Fruit fly (Drosophila melanogaster) whole organism, embryonic: ENCODE data around the gene GstO2.

Experiments used
- B-H2 ChIP-seq: fragments of 200-800 bp; sonication (Bioruptor generic); optimal IDR thresholded peaks from 2 replicates; lab custom pipeline; 2018; ENCODE audit warnings: missing biosample characterization, mild to moderate bottlenecking, missing genetic modification characterization
- Bgb ChIP-seq: fragments of 200-800 bp; sonication (Bioruptor generic); IDR thresholded peaks from 2 replicates; pipeline ENCODE4 v1.3.6; 2022; ENCODE audit warnings: missing biosample characterization, missing genetic modification characterization; ENCODE audit not compliant: partially characterized antibody
- CG10209 ChIP-seq: fragments of 200-800 bp; sonication (Bioruptor generic); optimal IDR thresholded peaks from 3 replicates; lab custom pipeline; 2017; ENCODE audit warnings: missing biosample characterization, mild to moderate bottlenecking, missing genetic modification characterization, missing genetic modification reagents
- CG10321 ChIP-seq: fragments of 200-800 bp; sonication (Bioruptor generic); IDR thresholded peaks from 2 replicates; pipeline ENCODE4 v1.3.6; 2022; ENCODE audit warnings: missing biosample characterization, missing genetic modification characterization
- CG11456 ChIP-seq: fragments of 200-800 bp; sonication (Bioruptor generic); IDR thresholded peaks from 3 replicates; pipeline ENCODE4 v1.3.6; 2022; ENCODE audit warnings: missing biosample characterization, missing genetic modification characterization
- CG11504 ChIP-seq: fragments of 200-800 bp; sonication (Bioruptor generic); optimal IDR thresholded peaks from 3 replicates; lab custom pipeline; 2019; ENCODE audit warnings: missing biosample characterization, mild to moderate bottlenecking, missing genetic modification characterization, moderate library complexity
- CG11695 ChIP-seq: fragments of 200-800 bp; sonication (Bioruptor generic); IDR thresholded peaks from 3 replicates; pipeline ENCODE4 v1.3.6; 2022; ENCODE audit warnings: missing biosample characterization, missing genetic modification characterization
- CG12155 ChIP-seq: fragments of 200-800 bp; sonication (Bioruptor generic); optimal IDR thresholded peaks from 3 replicates; lab custom pipeline; 2016; ENCODE audit warnings: missing biosample characterization, missing genetic modification characterization
- CG12219 ChIP-seq: fragments of 200-800 bp; sonication (Bioruptor generic); optimal IDR thresholded peaks from 3 replicates; lab custom pipeline; 2018; ENCODE audit warnings: missing biosample characterization, mild to moderate bottlenecking, missing genetic modification characterization
- CG13287 ChIP-seq: fragments of 200-800 bp; sonication (Bioruptor generic); IDR thresholded peaks from 2 replicates; pipeline ENCODE4 v1.3.6; 2022; ENCODE audit warnings: missing biosample characterization, missing genetic modification characterization; ENCODE audit not compliant: partially characterized antibody
- CG14014 ChIP-seq: fragments of 200-800 bp; sonication (Bioruptor generic); IDR thresholded peaks from 2 replicates; pipeline ENCODE4 v1.3.6; 2022; ENCODE audit warnings: missing biosample characterization, missing genetic modification characterization
- CG15696 ChIP-seq: fragments of 200-800 bp; sonication (Bioruptor generic); optimal IDR thresholded peaks from 2 replicates; lab custom pipeline; 2019; ENCODE audit warnings: missing biosample characterization, mild to moderate bottlenecking, missing genetic modification characterization, moderate library complexity
- CG17359 ChIP-seq: fragments of 200-800 bp; sonication (Bioruptor generic); optimal IDR thresholded peaks from 3 replicates; lab custom pipeline; 2018; ENCODE audit warnings: missing biosample characterization, mild to moderate bottlenecking, missing genetic modification characterization, moderate library complexity
- CG18262 ChIP-seq: fragments of 200-800 bp; optimal IDR thresholded peaks from 3 replicates; lab custom pipeline; 2019; ENCODE audit warnings: missing biosample characterization, mild to moderate bottlenecking, missing genetic modification characterization, moderate library complexity
- CG2889 ChIP-seq: fragments of 200-800 bp; sonication (Bioruptor generic); IDR thresholded peaks from 3 replicates; pipeline ENCODE4 v1.3.6; 2022; ENCODE audit warnings: missing biosample characterization, missing genetic modification characterization
- CG31224 ChIP-seq: fragments of 200-800 bp; sonication (Bioruptor generic); IDR thresholded peaks from 2 replicates; pipeline ENCODE4 v1.3.6; 2022; ENCODE audit warnings: missing biosample characterization, missing genetic modification characterization
- CG42726 ChIP-seq: fragments of 200-800 bp; sonication (Bioruptor generic); IDR thresholded peaks from 2 replicates; pipeline ENCODE4 v1.3.6; 2022; ENCODE audit warnings: missing biosample characterization, missing genetic modification characterization; ENCODE audit not compliant: partially characterized antibody
- CG4282 ChIP-seq: fragments of 200-800 bp; sonication (Bioruptor generic); optimal IDR thresholded peaks from 2 replicates; lab custom pipeline; 2016; ENCODE audit warnings: missing biosample characterization, missing genetic modification characterization
- CG6254 ChIP-seq: fragments of 200-800 bp; sonication (Bioruptor generic); optimal IDR thresholded peaks from 3 replicates; lab custom pipeline; 2017; ENCODE audit warnings: mild to moderate bottlenecking, missing biosample characterization, missing genetic modification reagents, missing genetic modification characterization
- CG6272 ChIP-seq: fragments of 200-800 bp; sonication (Bioruptor generic); IDR thresholded peaks from 2 replicates; pipeline ENCODE4 v1.3.6; 2022; ENCODE audit warnings: missing biosample characterization, missing genetic modification characterization
- CG9609 ChIP-seq: fragments of 200-800 bp; sonication (Bioruptor generic); optimal IDR thresholded peaks from 3 replicates; lab custom pipeline; 2016; ENCODE audit warnings: missing biosample characterization, missing genetic modification characterization
- CG9932 ChIP-seq: fragments of 200-800 bp; sonication (Bioruptor generic); IDR thresholded peaks from 2 replicates; pipeline ENCODE4 v1.3.6; 2022; ENCODE audit warnings: missing biosample characterization, missing genetic modification characterization
- Chrac-16 ChIP-seq: fragments of 200-800 bp; sonication (Bioruptor generic); optimal IDR thresholded peaks from 3 replicates; lab custom pipeline; 2016; ENCODE audit warnings: missing biosample characterization, missing genetic modification characterization
- Deaf1 ChIP-seq: fragments of 200-800 bp; optimal IDR thresholded peaks from 3 replicates; lab custom pipeline; 2019; ENCODE audit warnings: missing biosample characterization, mild to moderate bottlenecking, missing genetic modification characterization, moderate library complexity
- Ets65A ChIP-seq: fragments of 200-800 bp; sonication (Bioruptor generic); peaks from one replicate; lab custom pipeline; 2016; ENCODE audit warnings: missing biosample characterization, missing genetic modification characterization
- HHEX ChIP-seq: fragments of 200-800 bp; sonication (Bioruptor generic); optimal IDR thresholded peaks from 3 replicates; lab custom pipeline; 2017; ENCODE audit warnings: missing biosample characterization, mild to moderate bottlenecking, missing genetic modification characterization, missing genetic modification reagents
- Hmx ChIP-seq: fragments of 200-800 bp; sonication (Bioruptor generic); optimal IDR thresholded peaks from 2 replicates; lab custom pipeline; 2016; ENCODE audit warnings: missing biosample characterization, missing genetic modification characterization
- Hr51 ChIP-seq, 2 experiments: fragments of 200-800 bp; sonication (Bioruptor generic); optimal IDR thresholded peaks; 2 replicates in 1 of 2; 3 replicates in 1 of 2; lab custom pipeline; 2016 to 2018; ENCODE audit warnings: missing biosample characterization in 2 of 2, missing genetic modification characterization in 2 of 2, mild to moderate bottlenecking in 1 of 2, moderate library complexity in 1 of 2
- Poxn ChIP-seq: fragments of 200-800 bp; sonication (Bioruptor generic); IDR thresholded peaks from 2 replicates; pipeline ENCODE4 v1.3.6; 2022; ENCODE audit warnings: missing biosample characterization, missing genetic modification characterization
- aop ChIP-seq: fragments of 200-800 bp; sonication (Bioruptor generic); IDR thresholded peaks from 2 replicates; pipeline ENCODE4 v1.3.6; 2022; ENCODE audit warnings: missing biosample characterization, missing genetic modification characterization
- ara ChIP-seq: fragments of 200-800 bp; sonication (Bioruptor generic); IDR thresholded peaks from 2 replicates; pipeline ENCODE4 v1.3.6; 2022; ENCODE audit warnings: missing biosample characterization, missing genetic modification characterization
- az2 ChIP-seq: fragments of 200-800 bp; sonication (Bioruptor generic); optimal IDR thresholded peaks from 3 replicates; lab custom pipeline; 2016; ENCODE audit warnings: missing biosample characterization, missing genetic modification characterization
- cas ChIP-seq: fragments of 200-800 bp; sonication (Bioruptor generic); IDR thresholded peaks from 2 replicates; pipeline ENCODE4 v1.3.6; 2022; ENCODE audit warnings: missing biosample characterization, missing genetic modification characterization
- chif ChIP-seq, 2 experiments: fragments of 200-800 bp; sonication (Bioruptor generic); optimal IDR thresholded peaks; 3 replicates each; lab custom pipeline; 2016; ENCODE audit warnings: missing biosample characterization in 2 of 2, missing genetic modification characterization in 2 of 2
- chinmo ChIP-seq: fragments of 200-800 bp; sonication (Bioruptor generic); IDR thresholded peaks from 4 replicates; pipeline ENCODE4 v1.3.6; 2022; ENCODE audit warnings: missing biosample characterization, missing genetic modification characterization; ENCODE audit not compliant: partially characterized antibody
- chm ChIP-seq: fragments of 200-800 bp; sonication (Bioruptor generic); IDR thresholded peaks from 2 replicates; pipeline ENCODE4 v1.3.6; 2022; ENCODE audit warnings: missing biosample characterization, missing genetic modification characterization
- dan ChIP-seq: fragments of 200-800 bp; sonication (Bioruptor generic); IDR thresholded peaks from 2 replicates; pipeline ENCODE4 v1.3.6; 2022; ENCODE audit warnings: missing biosample characterization, missing genetic modification characterization
- dati ChIP-seq: fragments of 200-800 bp; sonication (Bioruptor generic); IDR thresholded peaks from 2 replicates; pipeline ENCODE4 v1.3.6; 2022; ENCODE audit warnings: missing biosample characterization, missing genetic modification characterization
- grau ChIP-seq: fragments of 200-800 bp; optimal IDR thresholded peaks from 3 replicates; lab custom pipeline; 2019; ENCODE audit warnings: missing biosample characterization, mild to moderate bottlenecking, missing genetic modification characterization, moderate library complexity
- gsb ChIP-seq: fragments of 200-800 bp; sonication (Bioruptor generic); IDR thresholded peaks from 2 replicates; pipeline ENCODE4 v1.3.6; 2022; ENCODE audit warnings: missing biosample characterization, missing genetic modification characterization
- inv ChIP-seq: fragments of 200-800 bp; sonication (Bioruptor generic); IDR thresholded peaks from 2 replicates; pipeline ENCODE4 v1.3.6; 2022; ENCODE audit warnings: missing biosample characterization, missing genetic modification characterization; ENCODE audit not compliant: partially characterized antibody
- jumu ChIP-seq: fragments of 200-800 bp; sonication (Bioruptor generic); optimal IDR thresholded peaks from 3 replicates; lab custom pipeline; 2016; ENCODE audit warnings: missing biosample characterization, missing genetic modification characterization
- lola ChIP-seq, 3 experiments: fragments of >200 bp in 2 of 3; fragments of 200-800 bp in 1 of 3; sonication (Bioruptor generic) in 1 of 3; optimal IDR thresholded peaks; 2 replicates each; lab custom pipeline; 2017 to 2019; ENCODE audit warnings: missing biosample characterization in 3 of 3, missing genetic modification characterization in 3 of 3, mild to moderate bottlenecking in 1 of 3, moderate library complexity in 1 of 3
- nau ChIP-seq: fragments of 200-800 bp; sonication (Bioruptor generic); optimal IDR thresholded peaks from 3 replicates; lab custom pipeline; 2017; ENCODE audit warnings: missing biosample characterization, mild to moderate bottlenecking, missing genetic modification characterization, missing genetic modification reagents
- org-1 ChIP-seq: fragments of 200-800 bp; sonication (Bioruptor generic); optimal IDR thresholded peaks from 2 replicates; lab custom pipeline; 2017; ENCODE audit warnings: missing biosample characterization, missing genetic modification characterization
- otp ChIP-seq: fragments of 200-800 bp; sonication (Bioruptor generic); IDR thresholded peaks from 3 replicates; pipeline ENCODE4, ENCODE4 v1.3.6; 2022; ENCODE audit warnings: missing biosample characterization, missing genetic modification characterization
- peb ChIP-seq: fragments of 200-800 bp; sonication (Bioruptor generic); IDR thresholded peaks from 2 replicates; pipeline ENCODE4 v1.3.6; 2022; ENCODE audit warnings: missing biosample characterization, missing genetic modification characterization
- pfk ChIP-seq: fragments of 200-800 bp; sonication (Bioruptor generic); optimal IDR thresholded peaks from 2 replicates; lab custom pipeline; 2018; ENCODE audit warnings: missing biosample characterization, mild to moderate bottlenecking, missing genetic modification characterization, moderate library complexity
- phol ChIP-seq: fragments of 200-800 bp; sonication (Bioruptor generic); optimal IDR thresholded peaks from 3 replicates; lab custom pipeline; 2018; ENCODE audit warnings: missing biosample characterization, mild to moderate bottlenecking, missing genetic modification characterization, moderate library complexity
- slou ChIP-seq: fragments of 200-800 bp; sonication (Bioruptor generic); optimal IDR thresholded peaks from 3 replicates; lab custom pipeline; 2016; ENCODE audit warnings: missing biosample characterization, missing genetic modification characterization
- sob ChIP-seq: fragments of 200-800 bp; sonication (Bioruptor generic); IDR thresholded peaks from 2 replicates; pipeline ENCODE4 v1.3.6; 2022; ENCODE audit warnings: missing biosample characterization, missing genetic modification characterization
- vnd ChIP-seq: fragments of 200-800 bp; sonication (Bioruptor generic); IDR thresholded peaks from 3 replicates; pipeline ENCODE4 v1.3.6; 2022; ENCODE audit warnings: missing biosample characterization, missing genetic modification characterization; ENCODE audit not compliant: partially characterized antibody

GstO2 gene

DNA sequence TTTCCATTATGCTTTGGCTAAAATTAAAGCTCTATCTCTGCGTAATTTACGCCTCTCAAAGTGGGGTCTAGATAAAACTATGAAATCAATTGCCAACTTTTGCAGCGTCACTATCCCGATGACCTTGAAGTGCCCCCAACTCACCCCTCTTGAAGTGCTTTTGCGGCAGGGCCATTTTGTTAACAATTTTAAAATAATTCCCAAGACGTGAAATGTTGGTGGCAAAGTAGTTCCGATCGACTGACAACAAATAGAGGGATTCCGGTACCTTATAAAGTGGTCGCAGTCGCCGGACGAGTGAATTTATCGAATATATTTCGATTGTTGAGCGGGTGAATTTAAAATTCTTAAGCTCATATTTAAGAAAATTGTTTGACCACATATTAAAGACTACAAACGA is at the start of gene GstO2 (continued):
- TF ChIP-seq lola (GFP tag; optimal IDR thresholded peaks at IDR 0.05; lab: Kevin White, UChicago) (no peak), inv (GFP tag; lab: Robert Waterston, UW) (no peak), pfk (no peak), CG11695 (GFP tag; lab: Robert Waterston, UW) (no peak), aop (GFP tag; lab: Robert Waterston, UW) (no peak), CG4282 (GFP tag; lab: Kevin White, UChicago) (no peak), CG13287 (GFP tag; lab: Robert Waterston, UW) (peak; percentile 68), CG15696 (tag; lab: Kevin White, UChicago) (no peak), CG11504 (tag; lab: Kevin White, UChicago) (no peak), slou (GFP tag; lab: Kevin White, UChicago) (no peak), Ets65A (GFP tag; lab: Kevin White, UChicago) (no peak), cas (GFP tag; lab: Robert Waterston, UW) (no peak), nau (no peak), CG12155 (GFP tag; lab: Kevin White, UChicago) (no peak), org-1 (GFP tag; lab: Kevin White, UChicago) (no peak), gsb (no peak), sob (no peak), CG2889 (no peak), CG18262 (tag; lab: Kevin White, UChicago) (no peak), chm (GFP tag; lab: Robert Waterston, UW) (no peak), jumu (GFP tag; lab: Kevin White, UChicago) (no peak), CG42726 (no peak), CG11456 (GFP tag; lab: Robert Waterston, UW) (no peak), ara (GFP tag; lab: Robert Waterston, UW) (no peak), otp (GFP tag; lab: Robert Waterston, UW) (no peak), vnd (no peak), Hr51 (GFP tag; optimal IDR thresholded peaks at IDR 0.05; lab: Kevin White, UChicago) (no peak), B-H2 (GFP tag; lab: Kevin White, UChicago) (no peak), CG6254 (GFP tag; lab: Kevin White, UChicago) (no peak), CG12219 (GFP tag; lab: Kevin White, UChicago) (no peak), Hmx (GFP tag; lab: Kevin White, UChicago) (no peak), CG17359 (tag; lab: Kevin White, UChicago) (no peak), Bgb (GFP tag; lab: Robert Waterston, UW) (peak; percentile 50), CG6272 (GFP tag; lab: Robert Waterston, UW) (no peak), HHEX (no peak), Poxn (GFP tag; lab: Robert Waterston, UW) (no peak), CG10321 (GFP tag; lab: Robert Waterston, UW) (no peak), dati (GFP tag; lab: Robert Waterston, UW) (no peak), chinmo (GFP tag; lab: Robert Waterston, UW) (no peak), CG14014 (GFP tag; lab: Robert Waterston, UW) (no peak), phol (tag; lab: Kevin White, UChicago) (peak; percentile 14), grau (no peak), peb (no peak), dan (GFP tag; lab: Robert Waterston, UW) (no peak), Deaf1 (tag; lab: Kevin White, UChicago) (no peak), CG9932 (no peak), chif (GFP tag; optimal IDR thresholded peaks at IDR 0.05; lab: Kevin White, UChicago) (no peak), CG31224 (GFP tag; lab: Robert Waterston, UW) (no peak), az2 (no peak), CG9609 (GFP tag; lab: Kevin White, UChicago) (no peak), Chrac-16 (GFP tag; lab: Kevin White, UChicago) (no peak), CG10209 (no peak)
